Fruit fly (Drosophila melanogaster) whole organism, adult: ENCODE measurements around the gene Kif3C.

ENCODE experiments used
- CG12768 ChIP-seq: fragments of 200-800 bp; sonication (Bioruptor generic); optimal IDR thresholded peaks from 2 replicates; lab custom pipeline; 2017; ENCODE audit warnings: missing biosample characterization, missing genetic modification characterization, mild to moderate bottlenecking, moderate library complexity, missing genetic modification reagents
- CG14711 ChIP-seq: fragments of 200-800 bp; sonication (Bioruptor generic); optimal IDR thresholded peaks from 2 replicates; lab custom pipeline; 2018; ENCODE audit warnings: missing biosample characterization, mild to moderate bottlenecking, missing genetic modification characterization, moderate library complexity
- CG1620 ChIP-seq: fragments of 200-800 bp; sonication (Bioruptor generic); optimal IDR thresholded peaks from 2 replicates; lab custom pipeline; 2016; ENCODE audit warnings: missing biosample characterization, missing genetic modification characterization
- CG33017 ChIP-seq: fragments of 200-800 bp; sonication (Bioruptor generic); optimal IDR thresholded peaks from 2 replicates; lab custom pipeline; 2018; ENCODE audit warnings: missing biosample characterization, mild to moderate bottlenecking, missing genetic modification characterization, moderate library complexity
- CG5204 ChIP-seq: fragments of 200-800 bp; sonication (Bioruptor generic); optimal IDR thresholded peaks from 2 replicates; lab custom pipeline; 2016; ENCODE audit warnings: missing biosample characterization, missing genetic modification characterization
- CG7101 ChIP-seq: fragments of 200-800 bp; sonication (Bioruptor generic); optimal IDR thresholded peaks from 2 replicates; lab custom pipeline; 2018; ENCODE audit warnings: missing biosample characterization, mild to moderate bottlenecking, missing genetic modification characterization, moderate library complexity
- Clk ChIP-seq: fragments of 200-800 bp; sonication (Bioruptor generic); optimal IDR thresholded peaks from 2 replicates; lab custom pipeline; 2017; ENCODE audit warnings: missing biosample characterization, missing genetic modification characterization
- Hr96 ChIP-seq: fragments of 200-800 bp; sonication (Bioruptor generic); optimal IDR thresholded peaks from 2 replicates; lab custom pipeline; 2016; ENCODE audit warnings: missing biosample characterization, missing genetic modification characterization
- Mnt ChIP-seq: fragments of 200-800 bp; sonication (Bioruptor generic); optimal IDR thresholded peaks from 2 replicates; lab custom pipeline; 2016; ENCODE audit warnings: missing biosample characterization, mild to moderate bottlenecking, missing genetic modification characterization
- cic ChIP-seq: fragments of 200-800 bp; sonication (Bioruptor generic); optimal IDR thresholded peaks from 2 replicates; lab custom pipeline; 2017; ENCODE audit warnings: missing biosample characterization, mild to moderate bottlenecking, missing genetic modification characterization, moderate library complexity
- cnc ChIP-seq, 2 experiments: fragments of >200 bp; optimal IDR thresholded peaks; 2 replicates each; lab custom pipeline; 2017
- kay ChIP-seq: fragments of 200-800 bp; sonication (Bioruptor generic); peaks from one replicate; lab custom pipeline; 2016; ENCODE audit warnings: missing biosample characterization, missing genetic modification characterization, borderline replicate concordance
- pad ChIP-seq: fragments of 200-800 bp; sonication (Bioruptor generic); optimal IDR thresholded peaks from 3 replicates; lab custom pipeline; 2017; ENCODE audit warnings: missing biosample characterization, missing genetic modification characterization, mild to moderate bottlenecking, moderate library complexity, missing genetic modification reagents
- tj ChIP-seq: fragments of 200-800 bp; sonication (Bioruptor generic); optimal IDR thresholded peaks from 3 replicates; lab custom pipeline; 2017; ENCODE audit warnings: missing biosample characterization, mild to moderate bottlenecking, missing genetic modification characterization, moderate library complexity

DNA sequence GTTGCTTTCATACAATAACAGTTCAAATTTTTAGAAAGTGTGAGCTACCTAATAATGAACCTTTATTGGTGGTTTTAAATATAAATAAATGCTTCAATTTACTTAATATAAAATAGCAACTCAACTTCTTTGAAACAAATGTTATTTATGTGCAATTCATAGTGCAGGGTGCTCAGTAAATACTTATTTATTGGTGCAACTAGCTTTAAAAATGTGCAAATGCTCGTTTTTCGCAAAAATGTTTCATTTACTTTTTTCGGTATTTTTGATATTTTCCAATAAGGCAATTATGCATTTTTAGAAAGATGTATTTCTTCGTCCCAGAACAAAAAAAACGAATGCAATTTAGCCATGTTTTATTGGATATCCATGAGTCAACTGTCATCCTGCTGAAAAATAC, 2.6 kb upstream of the Kif3C start:
- no peak for TF ChIP-seq CG33017 (tag; lab: Kevin White, UChicago)
- TF ChIP-seq Clk (GFP tag; lab: Kevin White, UChicago) = no peak
- no peak for TF ChIP-seq CG5204
- no peak for TF ChIP-seq Hr96
- no peak for TF ChIP-seq tj (GFP tag; lab: Kevin White, UChicago)
- TF ChIP-seq kay = no peak
- TF ChIP-seq CG7101 (tag; lab: Kevin White, UChicago) = no peak
- TF ChIP-seq cic (GFP tag; lab: Kevin White, UChicago) = no peak
- TF ChIP-seq CG14711 (tag; lab: Kevin White, UChicago) = no peak
- TF ChIP-seq cnc (optimal IDR thresholded peaks at IDR 0.05; lab: Kevin White, UChicago) = no peak
- TF ChIP-seq Mnt = no peak
- TF ChIP-seq pad (GFP tag; lab: Kevin White, UChicago) = no peak
- TF ChIP-seq CG12768 (GFP tag; lab: Kevin White, UChicago) = no peak
- TF ChIP-seq CG1620 (GFP tag; lab: Kevin White, UChicago) = no peak
